Worm (Caenorhabditis elegans) whole organism, L4 larva: ENCODE measurements around the gene srv-12.

ENCODE experiments used
- ZK546.5 ChIP-seq, 2 experiments: sonication (generic microtip); optimal IDR thresholded peaks; 2 replicates each; lab custom pipeline; 2017; ENCODE audit warnings: missing biosample characterization in 2 of 2, missing genetic modification characterization in 2 of 2
- ceh-20 ChIP-seq: fragments of 200-800 bp; sonication (Bioruptor generic); IDR thresholded peaks from 2 replicates; pipeline ENCODE4 v1.3.6; 2022; ENCODE audit warnings: missing genetic modification reagents, missing genetic modification characterization, missing compliant biosample characterization
- fkh-10 ChIP-seq: fragments of 150-350 bp; optimal IDR thresholded peaks from 2 replicates; lab custom pipeline; 2014; ENCODE audit warnings: missing biosample characterization, missing genetic modification reagents, missing genetic modification characterization
- jun-1 ChIP-seq: fragments of 150-350 bp; optimal IDR thresholded peaks from 2 replicates; lab custom pipeline; 2014; ENCODE audit warnings: missing biosample characterization, missing genetic modification reagents, missing genetic modification characterization
- mdl-1 ChIP-seq, 2 experiments: fragments of 150-350 bp in 1 of 2; sonication (generic microtip) in 1 of 2; optimal IDR thresholded peaks; 2 replicates each; lab custom pipeline; 2014 to 2017; ENCODE audit warnings: missing biosample characterization in 2 of 2, missing genetic modification characterization in 2 of 2
- mep-1 ChIP-seq: fragments of 150-350 bp; sonication (generic microtip); optimal IDR thresholded peaks from 3 replicates; lab custom pipeline; 2014; ENCODE audit warnings: missing biosample characterization, missing genetic modification characterization
- mxl-2 ChIP-seq: fragments of 200-800 bp; sonication (Bioruptor generic); conservative IDR thresholded peaks from 2 replicates; pipeline ENCODE4 v1.3.6; 2022; ENCODE audit warnings: missing genetic modification reagents, missing genetic modification characterization, missing compliant biosample characterization
- nhr-25 ChIP-seq: sonication (generic microtip); optimal IDR thresholded peaks from 2 replicates; lab custom pipeline; 2017; ENCODE audit warnings: missing genetic modification characterization, mild to moderate bottlenecking, missing compliant biosample characterization, antibody characterized with exemption, moderate library complexity, borderline replicate concordance; ENCODE audit not compliant: insufficient read depth
- nhr-41 ChIP-seq: fragments of 200-800 bp; sonication (Bioruptor generic); IDR thresholded peaks from 2 replicates; pipeline ENCODE4 v1.3.6; 2022; ENCODE audit warnings: missing genetic modification reagents, missing genetic modification characterization, missing compliant biosample characterization
- rbr-2 ChIP-seq: sonication (generic microtip); optimal IDR thresholded peaks from 2 replicates; lab custom pipeline; 2016; ENCODE audit warnings: missing genotype, missing genetic modification characterization, missing compliant biosample characterization
- skn-1 ChIP-seq: fragments of 150-350 bp; optimal IDR thresholded peaks from 2 replicates; lab custom pipeline; 2014; ENCODE audit warnings: missing biosample characterization, missing genetic modification characterization
- unc-62 ChIP-seq, 3 experiments: fragments of 150-350 bp in 1 of 3; sonication (generic microtip); optimal IDR thresholded peaks in 2 of 3; peaks in 1 of 3; 1 replicate in 1 of 3; 2 replicates in 2 of 3; lab custom pipeline; 2014 to 2017; ENCODE audit warnings: missing biosample characterization in 3 of 3, missing genetic modification characterization in 3 of 3, missing genetic modification reagents in 3 of 3, missing genotype in 1 of 3
- zip-2 ChIP-seq: fragments of 150-350 bp; optimal IDR thresholded peaks from 2 replicates; lab custom pipeline; 2014; ENCODE audit warnings: missing biosample characterization, missing genetic modification characterization

ce11 chrIV:10075899-10076298 lies 22.4 kb upstream of the srv-12 start, which contains the start of gene W01B6.5:
- no peak for TF ChIP-seq ZK546.5 (tag; optimal IDR thresholded peaks at IDR 0.05; lab: Kevin White, UChicago)
- TF ChIP-seq unc-62 (GFP tag; optimal IDR thresholded peaks at IDR 0.05 in 1 of 2; lab: Kevin White, UChicago): no peak
- no peak for TF ChIP-seq unc-62 (tag; optimal IDR thresholded peaks at IDR 0.05; lab: Kevin White, UChicago)
- no peak for TF ChIP-seq fkh-10 (GFP tag; lab: Kevin White, UChicago)
- no peak for TF ChIP-seq nhr-41 (GFP tag; lab: Robert Waterston, UW)
- no peak for TF ChIP-seq jun-1 (tag; lab: Kevin White, UChicago)
- no peak for TF ChIP-seq ceh-20 (GFP tag; lab: Robert Waterston, UW)
- TF ChIP-seq zip-2 (tag; lab: Kevin White, UChicago): no peak
- TF ChIP-seq skn-1: no peak
- no peak for TF ChIP-seq mxl-2 (GFP tag; lab: Robert Waterston, UW)
- no peak for TF ChIP-seq nhr-25 (tag; lab: Kevin White, UChicago)
- no peak for TF ChIP-seq mep-1
- no peak for TF ChIP-seq mdl-1 (tag; optimal IDR thresholded peaks at IDR 0.05; lab: Kevin White, UChicago)
- TF ChIP-seq rbr-2 (tag; lab: Kevin White, UChicago): no peak
